Worm (Caenorhabditis elegans) whole organism, L4 larva: ENCODE data around the gene F17C11.11.

Experiments
- aly-2 ChIP-seq: sonication (generic microtip); optimal IDR thresholded peaks from 2 replicates; lab custom pipeline; 2018; ENCODE audit warnings: missing biosample characterization, missing genetic modification characterization
- ztf-11 ChIP-seq: fragments of 150-350 bp; optimal IDR thresholded peaks from 2 replicates; lab custom pipeline; 2014; ENCODE audit warnings: missing biosample characterization, missing genetic modification characterization

ce11 chrV:10896706-10897105, 41.9 kb downstream of the F17C11.11 start:
- TF ChIP-seq ztf-11 (no peak), aly-2 (tag; lab: Kevin White, UChicago) (no peak)
